Fruit fly (Drosophila melanogaster): ENCODE data around the gene CG9593.
A peak's percentile ranks its signal among the peaks of the same experiment; 100 is the strongest.

Gene CG9593

DNA sequence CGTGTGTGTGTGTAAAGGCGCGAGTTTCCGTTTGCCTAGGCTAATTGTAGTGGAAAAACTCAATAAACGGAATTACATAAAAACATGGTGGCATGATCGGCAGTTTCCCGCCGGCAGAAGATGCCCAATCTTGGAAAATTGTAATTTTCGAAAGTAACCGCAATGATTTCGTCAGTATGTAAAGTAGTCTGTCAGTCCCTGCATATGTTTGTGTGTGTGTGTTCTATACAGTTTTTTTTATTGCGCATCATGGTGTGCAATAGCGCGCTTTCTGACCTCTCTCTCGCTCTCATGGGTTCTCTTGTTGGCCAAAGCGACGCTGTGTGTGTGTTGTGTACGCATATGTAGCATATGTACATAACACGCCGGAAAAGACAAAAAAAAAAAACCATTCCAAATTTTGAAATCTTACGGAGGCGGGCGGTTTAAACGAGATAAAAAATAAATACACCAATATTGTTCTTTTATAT is 7.8 kb upstream of the CG9593 start:
- no peak for TF ChIP-seq CG7045 (GFP tag; optimal IDR thresholded peaks at IDR 0.05)
- TF ChIP-seq CG33017 (tag; optimal IDR thresholded peaks at IDR 0.05), result no peak
- TF ChIP-seq Clk (GFP tag; optimal IDR thresholded peaks at IDR 0.05), result no peak
- peak; percentile 81 for TF ChIP-seq Mnt (GFP tag; optimal IDR thresholded peaks at IDR 0.05)
- TF ChIP-seq Crg-1 (GFP tag; optimal IDR thresholded peaks at IDR 0.05), result peak; percentile 53
- no peak for TF ChIP-seq CG5204 (GFP tag; optimal IDR thresholded peaks at IDR 0.05)
- TF ChIP-seq CG11617 (GFP tag; optimal IDR thresholded peaks at IDR 0.05), result no peak
- peak; percentile 7 for TF ChIP-seq CG7101 (tag; optimal IDR thresholded peaks at IDR 0.05)
- TF ChIP-seq ovo (GFP tag; optimal IDR thresholded peaks at IDR 0.05), result peak; percentile 65
- TF ChIP-seq pad (GFP tag; optimal IDR thresholded peaks at IDR 0.05), result peak; percentile 21
- TF ChIP-seq bab1 (GFP tag; optimal IDR thresholded peaks at IDR 0.05), result peak; percentile 29
- peak; percentile 33 for TF ChIP-seq tj (GFP tag; optimal IDR thresholded peaks at IDR 0.05)
- TF ChIP-seq Hr96 (GFP tag; optimal IDR thresholded peaks at IDR 0.05), result peak; percentile 20
- TF ChIP-seq CG1620 (GFP tag; optimal IDR thresholded peaks at IDR 0.05), result peak; percentile 10
- TF ChIP-seq CG12768 (GFP tag; optimal IDR thresholded peaks at IDR 0.05), result no peak
- peak in 1 of 2 experiments; percentile 11 for TF ChIP-seq cnc (optimal IDR thresholded peaks at IDR 0.05)
- TF ChIP-seq toe (GFP tag; optimal IDR thresholded peaks at IDR 0.05), result no peak
- TF ChIP-seq kay (GFP tag; ENCODE audit: borderline replicate concordance), result peak; percentile 88
- peak; percentile 2 for TF ChIP-seq cic (GFP tag; optimal IDR thresholded peaks at IDR 0.05)

DNA sequence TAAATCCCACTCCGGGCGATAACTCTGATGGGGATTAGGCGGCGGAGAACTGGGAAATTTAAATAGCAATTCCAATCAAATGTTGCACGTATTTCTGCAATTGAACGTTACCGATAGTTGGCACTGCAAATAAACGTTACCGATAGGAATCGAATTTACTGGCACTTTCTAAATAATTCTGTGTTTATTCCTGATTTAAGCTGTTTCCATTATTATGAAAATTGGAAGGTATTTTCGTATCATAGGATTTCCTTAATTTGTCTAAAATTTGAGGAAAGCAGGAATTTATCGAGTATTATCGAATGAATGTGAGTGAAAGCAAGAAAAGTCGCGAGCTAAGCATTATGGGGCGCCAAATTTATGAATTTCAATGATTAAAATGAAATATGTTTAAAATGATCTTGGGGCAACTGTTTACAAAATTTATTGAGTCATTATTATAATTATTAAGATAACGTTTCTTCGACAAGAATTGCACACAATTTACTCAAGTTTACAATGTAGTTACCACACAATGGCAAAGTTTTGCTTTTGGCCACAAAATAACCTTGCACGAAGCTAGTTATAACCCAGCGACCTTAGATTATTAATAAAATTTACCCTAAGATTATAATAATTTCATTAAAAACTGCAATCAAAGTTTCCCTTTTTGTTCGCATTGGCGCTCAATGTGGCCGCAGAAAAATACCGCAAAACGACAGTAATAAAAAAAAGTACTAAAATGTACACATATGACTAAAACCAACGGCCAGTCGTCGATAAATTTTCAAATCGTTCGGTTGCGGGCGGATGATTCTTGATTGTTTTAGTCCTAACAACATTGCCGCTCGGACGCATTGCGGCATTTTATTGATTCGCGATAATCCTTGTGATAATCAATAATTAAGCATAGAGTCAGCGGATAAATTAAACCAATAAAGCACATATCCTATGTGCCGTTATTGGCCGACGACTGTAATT is 1.7 kb downstream of the CG9593 start, which contains the start of gene alpha-Man-IIb:
Gene alpha-Man-IIb, plus strand, starts transcription at position 747 of the 960 bp plus-strand sequence.
- peak; percentile 36 for TF ChIP-seq tj (GFP tag; optimal IDR thresholded peaks at IDR 0.05)
- no peak for TF ChIP-seq CG14711 (tag; optimal IDR thresholded peaks at IDR 0.05)
- TF ChIP-seq CG7101 (tag; optimal IDR thresholded peaks at IDR 0.05), result no peak
- no peak for TF ChIP-seq CG12768 (GFP tag; optimal IDR thresholded peaks at IDR 0.05)
- no peak for TF ChIP-seq Clk (GFP tag; optimal IDR thresholded peaks at IDR 0.05)
- peak; percentile 63 for TF ChIP-seq bab1 (GFP tag; optimal IDR thresholded peaks at IDR 0.05)
- TF ChIP-seq CG11617 (GFP tag; optimal IDR thresholded peaks at IDR 0.05), result no peak
- TF ChIP-seq CG33017 (tag; optimal IDR thresholded peaks at IDR 0.05), result no peak
- TF ChIP-seq Crg-1 (GFP tag; optimal IDR thresholded peaks at IDR 0.05), result no peak
- TF ChIP-seq cnc (optimal IDR thresholded peaks at IDR 0.05), result no peak
- no peak for TF ChIP-seq toe (GFP tag; optimal IDR thresholded peaks at IDR 0.05)
- TF ChIP-seq pad (GFP tag; optimal IDR thresholded peaks at IDR 0.05), result no peak
- TF ChIP-seq cic (GFP tag; optimal IDR thresholded peaks at IDR 0.05), result no peak
- TF ChIP-seq Mnt (GFP tag; optimal IDR thresholded peaks at IDR 0.05), result peak; percentile 21
- TF ChIP-seq kay (GFP tag; ENCODE audit: borderline replicate concordance), result no peak
- TF ChIP-seq CG7045 (GFP tag; optimal IDR thresholded peaks at IDR 0.05), result no peak
- peak; percentile 12 for TF ChIP-seq ovo (GFP tag; optimal IDR thresholded peaks at IDR 0.05)
- TF ChIP-seq CG5204 (GFP tag; optimal IDR thresholded peaks at IDR 0.05), result no peak
- peak; percentile 41 for TF ChIP-seq Hr96 (GFP tag; optimal IDR thresholded peaks at IDR 0.05)
- no peak for TF ChIP-seq CG1620 (GFP tag; optimal IDR thresholded peaks at IDR 0.05)

DNA sequence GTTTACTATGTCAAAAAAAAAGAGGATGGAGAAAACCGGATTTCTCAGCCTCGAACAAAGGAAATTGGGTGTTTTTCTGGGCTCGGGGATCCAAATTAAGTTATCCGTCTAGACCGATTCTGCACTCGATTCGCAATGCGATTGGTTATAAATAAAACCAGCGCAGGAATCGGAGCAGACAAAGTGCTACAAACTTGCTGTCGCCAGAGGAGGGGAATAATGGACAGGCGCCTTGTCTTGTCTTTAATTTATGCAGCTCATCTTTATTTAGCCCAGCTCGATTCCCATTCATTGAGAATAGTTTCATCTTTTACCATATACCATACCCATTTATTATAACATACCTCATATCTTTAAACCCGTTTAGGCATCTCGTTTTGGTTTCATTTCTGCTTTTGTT is 2.6 kb downstream of the CG9593 start:
- TF ChIP-seq tj (GFP tag; optimal IDR thresholded peaks at IDR 0.05) (no peak), toe (GFP tag; optimal IDR thresholded peaks at IDR 0.05) (no peak), Mnt (GFP tag; optimal IDR thresholded peaks at IDR 0.05) (no peak), CG33017 (tag; optimal IDR thresholded peaks at IDR 0.05) (no peak), Clk (GFP tag; optimal IDR thresholded peaks at IDR 0.05) (no peak), cnc (optimal IDR thresholded peaks at IDR 0.05) (no peak), CG11617 (GFP tag; optimal IDR thresholded peaks at IDR 0.05) (no peak), CG14711 (tag; optimal IDR thresholded peaks at IDR 0.05) (no peak), CG7101 (tag; optimal IDR thresholded peaks at IDR 0.05) (no peak), CG7045 (GFP tag; optimal IDR thresholded peaks at IDR 0.05) (no peak), bab1 (GFP tag; optimal IDR thresholded peaks at IDR 0.05) (no peak), Hr96 (GFP tag; optimal IDR thresholded peaks at IDR 0.05) (no peak), Crg-1 (GFP tag; optimal IDR thresholded peaks at IDR 0.05) (no peak), pad (GFP tag; optimal IDR thresholded peaks at IDR 0.05) (no peak), kay (GFP tag; ENCODE audit: borderline replicate concordance) (no peak)

DNA sequence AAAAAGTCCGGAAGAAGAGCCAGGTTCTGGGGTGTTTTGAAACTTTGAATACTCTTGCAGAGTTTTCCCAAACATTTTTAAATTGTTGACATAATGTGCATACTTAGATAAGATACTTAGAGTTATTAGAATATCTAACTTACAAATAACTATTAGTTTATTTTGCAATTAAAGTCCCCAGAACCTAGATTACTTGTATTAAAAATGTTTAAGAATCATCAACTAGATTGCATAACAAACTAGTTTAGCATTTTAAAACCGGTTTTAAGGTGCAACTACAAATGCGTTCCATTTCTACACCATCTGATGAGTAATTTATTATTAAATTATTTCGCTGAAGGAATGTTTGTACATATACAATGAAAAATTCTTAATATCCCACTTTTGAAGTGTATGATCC is 4.3 kb downstream of the CG9593 start:
- TF ChIP-seq Mnt (GFP tag; optimal IDR thresholded peaks at IDR 0.05) (no peak), pad (GFP tag; optimal IDR thresholded peaks at IDR 0.05) (no peak), bab1 (GFP tag; optimal IDR thresholded peaks at IDR 0.05) (no peak), tj (GFP tag; optimal IDR thresholded peaks at IDR 0.05) (no peak), CG7045 (GFP tag; optimal IDR thresholded peaks at IDR 0.05) (no peak), kay (GFP tag; ENCODE audit: borderline replicate concordance) (no peak), CG11617 (GFP tag; optimal IDR thresholded peaks at IDR 0.05) (no peak), CG14711 (tag; optimal IDR thresholded peaks at IDR 0.05) (no peak), CG5204 (GFP tag; optimal IDR thresholded peaks at IDR 0.05) (no peak), Hr96 (GFP tag; optimal IDR thresholded peaks at IDR 0.05) (no peak), ovo (GFP tag; optimal IDR thresholded peaks at IDR 0.05) (no peak), cic (GFP tag; optimal IDR thresholded peaks at IDR 0.05) (no peak), CG7101 (tag; optimal IDR thresholded peaks at IDR 0.05) (no peak)

DNA sequence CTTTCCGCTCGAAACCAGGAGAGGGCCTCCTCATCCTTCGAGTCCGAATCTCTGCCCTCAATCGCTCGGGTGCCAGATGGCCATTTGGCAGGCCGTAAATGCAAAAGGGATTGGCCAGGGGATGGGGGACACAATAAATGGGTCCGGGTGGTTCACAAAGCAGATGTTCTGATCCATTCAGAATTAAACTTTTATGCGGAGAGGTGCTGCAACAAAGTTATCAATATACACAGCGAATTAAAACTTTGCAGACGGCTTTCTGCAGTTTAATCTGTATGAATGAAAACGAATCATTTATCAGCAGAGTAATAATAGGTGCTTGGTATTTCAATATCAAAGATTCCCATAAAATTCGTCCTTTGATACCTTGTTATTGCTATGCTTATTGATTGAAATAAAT is 5.2 kb downstream of the CG9593 start:
- no peak for TF ChIP-seq CG7101 (tag; optimal IDR thresholded peaks at IDR 0.05)
- TF ChIP-seq kay (GFP tag; ENCODE audit: borderline replicate concordance), result no peak
- TF ChIP-seq CG1620 (GFP tag; optimal IDR thresholded peaks at IDR 0.05), result no peak
- TF ChIP-seq cnc (optimal IDR thresholded peaks at IDR 0.05), result no peak
- no peak for TF ChIP-seq Hr96 (GFP tag; optimal IDR thresholded peaks at IDR 0.05)
- TF ChIP-seq Crg-1 (GFP tag; optimal IDR thresholded peaks at IDR 0.05), result no peak
- no peak for TF ChIP-seq tj (GFP tag; optimal IDR thresholded peaks at IDR 0.05)
- TF ChIP-seq bab1 (GFP tag; optimal IDR thresholded peaks at IDR 0.05), result no peak
- no peak for TF ChIP-seq CG5204 (GFP tag; optimal IDR thresholded peaks at IDR 0.05)
- TF ChIP-seq ovo (GFP tag; optimal IDR thresholded peaks at IDR 0.05), result no peak
- no peak for TF ChIP-seq cic (GFP tag; optimal IDR thresholded peaks at IDR 0.05)
- no peak for TF ChIP-seq CG7045 (GFP tag; optimal IDR thresholded peaks at IDR 0.05)
- TF ChIP-seq Clk (GFP tag; optimal IDR thresholded peaks at IDR 0.05), result no peak
- no peak for TF ChIP-seq CG11617 (GFP tag; optimal IDR thresholded peaks at IDR 0.05)
- no peak for TF ChIP-seq CG12768 (GFP tag; optimal IDR thresholded peaks at IDR 0.05)

Measured in whole organism, adult.